Fruit fly (Drosophila melanogaster) whole organism, prepupa: ENCODE measurements around the gene Bicra.
A peak's percentile ranks its signal among the peaks of the same experiment; 100 is the strongest.

Source experiments
- Blimp-1 ChIP-seq: fragments of 200-800 bp; sonication (Bioruptor generic); optimal IDR thresholded peaks from 3 replicates; lab custom pipeline; 2017; ENCODE audit warnings: missing biosample characterization, missing genetic modification characterization, mild to moderate bottlenecking, moderate library complexity, missing genetic modification reagents
- CG10631 ChIP-seq: fragments of 200-800 bp; sonication (Bioruptor generic); optimal IDR thresholded peaks from 2 replicates; lab custom pipeline; 2016; ENCODE audit warnings: missing biosample characterization, missing genetic modification characterization
- CG10669 ChIP-seq: fragments of 200-800 bp; sonication (Bioruptor generic); optimal IDR thresholded peaks from 3 replicates; lab custom pipeline; 2018; ENCODE audit warnings: missing biosample characterization, mild to moderate bottlenecking, missing genetic modification characterization, moderate library complexity
- CG11294 ChIP-seq: fragments of 200-800 bp; sonication (Bioruptor generic); IDR thresholded peaks from 2 replicates; pipeline ENCODE4 v1.3.6; 2022; ENCODE audit warnings: missing biosample characterization, missing genetic modification characterization
- CG11902 ChIP-seq: fragments of 200-800 bp; sonication (Bioruptor generic); optimal IDR thresholded peaks from 3 replicates; lab custom pipeline; 2016; ENCODE audit warnings: missing biosample characterization, missing genetic modification characterization
- CG15336 ChIP-seq: fragments of 200-800 bp; sonication (Bioruptor generic); IDR thresholded peaks from 2 replicates; pipeline ENCODE4 v1.3.6; 2022; ENCODE audit warnings: missing biosample characterization, missing genetic modification characterization
- CG16779 ChIP-seq: fragments of 200-800 bp; sonication (Bioruptor generic); optimal IDR thresholded peaks from 3 replicates; lab custom pipeline; 2017; ENCODE audit warnings: missing biosample characterization, mild to moderate bottlenecking, missing genetic modification characterization
- CG32006 ChIP-seq: fragments of 200-800 bp; sonication (Bioruptor generic); optimal IDR thresholded peaks from 3 replicates; lab custom pipeline; 2017; ENCODE audit warnings: missing biosample characterization, mild to moderate bottlenecking, missing genetic modification characterization
- CG4318 ChIP-seq: fragments of 200-800 bp; sonication (Bioruptor generic); optimal IDR thresholded peaks from 3 replicates; lab custom pipeline; 2017; ENCODE audit warnings: missing biosample characterization, mild to moderate bottlenecking, missing genetic modification characterization
- CG6808 ChIP-seq: fragments of 200-800 bp; sonication (Bioruptor generic); optimal IDR thresholded peaks from 3 replicates; lab custom pipeline; 2017; ENCODE audit warnings: missing biosample characterization, missing genetic modification characterization, mild to moderate bottlenecking, moderate library complexity, missing genetic modification reagents
- CG7368 ChIP-seq: fragments of 200-800 bp; sonication (Bioruptor generic); optimal IDR thresholded peaks from 3 replicates; lab custom pipeline; 2016; ENCODE audit warnings: missing biosample characterization, missing genetic modification characterization
- CG8119 ChIP-seq: fragments of 200-800 bp; sonication (Bioruptor generic); IDR thresholded peaks from 3 replicates; pipeline ENCODE4 v1.3.6; 2022; ENCODE audit warnings: missing biosample characterization, missing genetic modification characterization
- CG8319 ChIP-seq: fragments of 200-800 bp; sonication (Bioruptor generic); optimal IDR thresholded peaks from 3 replicates; lab custom pipeline; 2016; ENCODE audit warnings: missing biosample characterization, missing genetic modification characterization
- CG8632 ChIP-seq: fragments of 200-800 bp; sonication (Bioruptor generic); optimal IDR thresholded peaks from 3 replicates; lab custom pipeline; 2016; ENCODE audit warnings: missing biosample characterization, missing genetic modification characterization
- CG9139 ChIP-seq: fragments of 200-800 bp; sonication (Bioruptor generic); optimal IDR thresholded peaks from 3 replicates; lab custom pipeline; 2017; ENCODE audit warnings: missing biosample characterization, mild to moderate bottlenecking, missing genetic modification characterization
- Eip75B ChIP-seq: fragments of 200-800 bp; sonication (Bioruptor generic); optimal IDR thresholded peaks from 3 replicates; lab custom pipeline; 2016; ENCODE audit warnings: missing biosample characterization, missing genetic modification characterization
- Eip78C ChIP-seq: fragments of 200-800 bp; sonication (Bioruptor generic); peaks from one replicate; lab custom pipeline; 2016; ENCODE audit warnings: missing biosample characterization, missing genetic modification characterization
- Eip93F ChIP-seq: fragments of 200-800 bp; sonication (Bioruptor generic); optimal IDR thresholded peaks from 2 replicates; lab custom pipeline; 2016; ENCODE audit warnings: missing biosample characterization, mild to moderate bottlenecking, missing genetic modification characterization
- Ets21C ChIP-seq: fragments of 200-800 bp; sonication (Bioruptor generic); optimal IDR thresholded peaks from 3 replicates; lab custom pipeline; 2016; ENCODE audit warnings: missing biosample characterization, missing genetic modification characterization
- Ets96B ChIP-seq: fragments of 200-800 bp; optimal IDR thresholded peaks from 2 replicates; lab custom pipeline; 2019; ENCODE audit warnings: missing biosample characterization, mild to moderate bottlenecking, missing genetic modification characterization, moderate library complexity
- Hr39 ChIP-seq: fragments of 200-800 bp; sonication (Bioruptor generic); optimal IDR thresholded peaks from 2 replicates; lab custom pipeline; 2016; ENCODE audit warnings: missing biosample characterization, missing genetic modification characterization
- Hr4 ChIP-seq: fragments of 200-800 bp; sonication (Bioruptor generic); optimal IDR thresholded peaks from 3 replicates; lab custom pipeline; 2016; ENCODE audit warnings: missing biosample characterization, missing genetic modification characterization
- Lpt ChIP-seq: fragments of 200-800 bp; sonication (Bioruptor generic); optimal IDR thresholded peaks from 3 replicates; lab custom pipeline; 2016; ENCODE audit warnings: missing biosample characterization, missing genetic modification characterization
- Met ChIP-seq: fragments of 200-800 bp; sonication (Bioruptor generic); optimal IDR thresholded peaks from 3 replicates; lab custom pipeline; 2016; ENCODE audit warnings: missing biosample characterization, missing genetic modification characterization
- OdsH ChIP-seq: fragments of 200-800 bp; sonication (Bioruptor generic); optimal IDR thresholded peaks from 3 replicates; lab custom pipeline; 2016; ENCODE audit warnings: missing biosample characterization, missing genetic modification characterization
- Sox102F ChIP-seq: fragments of 200-800 bp; sonication (Bioruptor generic); optimal IDR thresholded peaks from 2 replicates; lab custom pipeline; 2016; ENCODE audit warnings: missing biosample characterization, mild to moderate bottlenecking, missing genetic modification characterization
- achi ChIP-seq: fragments of 200-800 bp; sonication (Bioruptor generic); optimal IDR thresholded peaks from 3 replicates; lab custom pipeline; 2016; ENCODE audit warnings: missing biosample characterization, missing genetic modification characterization
- dac ChIP-seq: fragments of 200-800 bp; sonication (Bioruptor generic); optimal IDR thresholded peaks from 2 replicates; lab custom pipeline; 2017; ENCODE audit warnings: missing biosample characterization, mild to moderate bottlenecking, missing genetic modification characterization
- eg ChIP-seq: fragments of 200-800 bp; sonication (Bioruptor generic); IDR thresholded peaks from 3 replicates; pipeline ENCODE4 v1.3.6; 2022; ENCODE audit warnings: missing biosample characterization, missing genetic modification characterization
- esn ChIP-seq: fragments of 200-800 bp; sonication (Bioruptor generic); optimal IDR thresholded peaks from 2 replicates; lab custom pipeline; 2016; ENCODE audit warnings: missing biosample characterization, mild to moderate bottlenecking, missing genetic modification characterization, moderate library complexity
- fd59A ChIP-seq: fragments of 200-800 bp; sonication (Bioruptor generic); optimal IDR thresholded peaks from 2 replicates; lab custom pipeline; 2017; ENCODE audit warnings: missing biosample characterization, mild to moderate bottlenecking, missing genetic modification characterization, missing genetic modification reagents
- fd85E ChIP-seq: fragments of 200-800 bp; sonication (Bioruptor generic); optimal IDR thresholded peaks from 3 replicates; lab custom pipeline; 2016; ENCODE audit warnings: missing biosample characterization, missing genetic modification characterization
- fkh ChIP-seq: fragments of 200-800 bp; sonication (Bioruptor generic); optimal IDR thresholded peaks from 3 replicates; lab custom pipeline; 2017; ENCODE audit warnings: missing biosample characterization, mild to moderate bottlenecking, missing genetic modification characterization, moderate library complexity
- lz ChIP-seq: fragments of 200-800 bp; sonication (Bioruptor generic); optimal IDR thresholded peaks from 3 replicates; lab custom pipeline; 2016; ENCODE audit warnings: missing biosample characterization, missing genetic modification characterization
- net ChIP-seq: fragments of 200-800 bp; sonication (Bioruptor generic); optimal IDR thresholded peaks from 3 replicates; lab custom pipeline; 2016; ENCODE audit warnings: missing biosample characterization, missing genetic modification characterization
- pdm3 ChIP-seq: fragments of 200-800 bp; sonication (Bioruptor generic); optimal IDR thresholded peaks from 3 replicates; lab custom pipeline; 2016; ENCODE audit warnings: missing biosample characterization, missing genetic modification characterization
- spab ChIP-seq: fragments of 200-800 bp; sonication (Bioruptor generic); optimal IDR thresholded peaks from 2 replicates; lab custom pipeline; 2017; ENCODE audit warnings: missing biosample characterization, mild to moderate bottlenecking, missing genetic modification characterization, missing genetic modification reagents
- ss ChIP-seq, 2 experiments: fragments of 200-800 bp; sonication (Bioruptor generic); optimal IDR thresholded peaks; 2 replicates in 1 of 2; 3 replicates in 1 of 2; lab custom pipeline; 2017 to 2018; ENCODE audit warnings: mild to moderate bottlenecking in 2 of 2, missing biosample characterization in 2 of 2, missing genetic modification characterization in 2 of 2, moderate library complexity in 1 of 2
- topi ChIP-seq: fragments of 200-800 bp; sonication (Bioruptor generic); optimal IDR thresholded peaks from 3 replicates; lab custom pipeline; 2016; ENCODE audit warnings: missing biosample characterization, missing genetic modification characterization
- vri ChIP-seq: fragments of 200-800 bp; sonication (Bioruptor generic); optimal IDR thresholded peaks from 3 replicates; lab custom pipeline; 2016; ENCODE audit warnings: missing biosample characterization, mild to moderate bottlenecking, missing genetic modification characterization

Bicra gene

dm6 chr3R:29083459-29084457 lies 20.9 kb downstream of the Bicra start (continued):
- TF ChIP-seq eg (GFP tag; lab: Robert Waterston, UW), result peak; percentile 45; the same call in 1 of the 3 replicates
- TF ChIP-seq Eip78C (GFP tag; lab: Kevin White, UChicago), result peak; percentile 70
- peak; percentile 58 for TF ChIP-seq Hr39 (GFP tag; lab: Kevin White, UChicago)
- TF ChIP-seq OdsH (GFP tag; lab: Kevin White, UChicago), result peak; percentile 40
- peak; percentile 8 for TF ChIP-seq Met (GFP tag; lab: Kevin White, UChicago)
- TF ChIP-seq Eip93F, result no peak
- no peak for TF ChIP-seq fd59A (GFP tag; lab: Kevin White, UChicago)
- TF ChIP-seq Blimp-1 (GFP tag; lab: Kevin White, UChicago), result no peak
- TF ChIP-seq CG16779, result no peak
- peak; percentile 34 for TF ChIP-seq CG10631 (GFP tag; lab: Kevin White, UChicago)
- TF ChIP-seq Hr4, result peak; percentile 24
- TF ChIP-seq CG6808 (GFP tag; lab: Kevin White, UChicago), result peak; percentile 33

DNA sequence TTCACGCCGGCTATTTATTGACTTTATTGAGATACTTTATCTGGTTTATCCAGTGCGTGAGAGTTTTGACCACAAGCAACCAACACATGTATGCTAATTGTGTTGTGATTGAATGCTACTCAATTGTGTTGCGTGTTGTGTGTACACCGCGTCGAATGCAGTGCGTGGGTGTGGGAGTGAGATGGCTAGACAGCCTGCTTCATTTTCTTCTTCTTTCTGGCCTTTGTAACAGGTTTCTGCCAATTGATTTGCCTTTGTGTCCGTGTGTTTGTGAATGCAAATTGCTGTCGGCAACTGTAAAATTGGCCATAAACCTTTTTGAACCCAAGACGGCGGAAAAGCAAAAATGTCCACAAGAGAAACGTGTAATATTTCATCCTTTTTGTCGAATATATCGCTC lies 24.1 kb downstream of the Bicra start:
- TF ChIP-seq ss (GFP tag; optimal IDR thresholded peaks at IDR 0.05; lab: Kevin White, UChicago) (peak in 1 of 2 experiments; percentile 63), fkh (GFP tag; lab: Kevin White, UChicago) (peak; percentile 49), Eip75B (GFP tag; lab: Kevin White, UChicago) (no peak)

dm6 chr3R:29087302-29087782 lies 24.5 kb downstream of the Bicra start:
- TF ChIP-seq Eip78C (GFP tag; lab: Kevin White, UChicago) (peak; percentile 35), CG32006 (no peak)

- TF ChIP-seq dac (GFP tag; lab: Kevin White, UChicago), result no peak
- TF ChIP-seq CG6808 (GFP tag; lab: Kevin White, UChicago), result peak; percentile 47
- TF ChIP-seq Met (GFP tag; lab: Kevin White, UChicago), result no peak
- no peak for TF ChIP-seq OdsH (GFP tag; lab: Kevin White, UChicago)
- no peak for TF ChIP-seq Ets96B
- no peak for TF ChIP-seq Sox102F (GFP tag; lab: Kevin White, UChicago)
- TF ChIP-seq lz (GFP tag; lab: Kevin White, UChicago), result no peak
- peak; percentile 39; the same call in 1 of the 3 replicates for TF ChIP-seq eg (GFP tag; lab: Robert Waterston, UW)
- no peak for TF ChIP-seq CG4318
- TF ChIP-seq CG8119 (GFP tag; lab: Robert Waterston, UW), result no peak
- TF ChIP-seq Blimp-1 (GFP tag; lab: Kevin White, UChicago), result no peak
- TF ChIP-seq CG10669 (GFP tag; lab: Kevin White, UChicago), result no peak
- peak; percentile 10 for TF ChIP-seq CG16779
- TF ChIP-seq CG8319 (GFP tag; lab: Kevin White, UChicago), result no peak
- no peak for TF ChIP-seq CG32006
- TF ChIP-seq pdm3, result no peak
- no peak for TF ChIP-seq fkh (GFP tag; lab: Kevin White, UChicago)
- no peak for TF ChIP-seq esn (GFP tag; lab: Kevin White, UChicago)
- no peak for TF ChIP-seq net (GFP tag; lab: Kevin White, UChicago)
- TF ChIP-seq Lpt (GFP tag; lab: Kevin White, UChicago), result peak; percentile 46
- no peak for TF ChIP-seq CG11294 (GFP tag; lab: Robert Waterston, UW)
- TF ChIP-seq CG9139, result peak; percentile 19
- TF ChIP-seq Eip75B (GFP tag; lab: Kevin White, UChicago), result no peak
- no peak for TF ChIP-seq CG8632 (GFP tag; lab: Kevin White, UChicago)
- TF ChIP-seq CG11902 (GFP tag; lab: Kevin White, UChicago), result no peak
- no peak for TF ChIP-seq spab (GFP tag; lab: Kevin White, UChicago)
- no peak for TF ChIP-seq topi (GFP tag; lab: Kevin White, UChicago)
- TF ChIP-seq CG15336 (GFP tag; lab: Robert Waterston, UW), result no peak
- no peak for TF ChIP-seq achi (GFP tag; lab: Kevin White, UChicago)
- TF ChIP-seq Hr39 (GFP tag; lab: Kevin White, UChicago), result no peak
- TF ChIP-seq CG7368 (GFP tag; lab: Kevin White, UChicago), result no peak
- TF ChIP-seq Eip78C (GFP tag; lab: Kevin White, UChicago), result peak; percentile 56
- TF ChIP-seq Eip93F, result no peak
- no peak for TF ChIP-seq fd59A (GFP tag; lab: Kevin White, UChicago)
- peak; percentile 8 for TF ChIP-seq fd85E
- TF ChIP-seq Ets21C (GFP tag; lab: Kevin White, UChicago), result no peak
- TF ChIP-seq vri (GFP tag; lab: Kevin White, UChicago), result no peak
Observed at dm6 chr3R:29087926-29088487, 25.2 kb downstream of the Bicra start.
